Fruit fly (Drosophila melanogaster): Measurements from ENCODE around the gene Ptp61F.

Ptp61F gene

dm6 chr3L:1401364-1401978 is 73.6 kb downstream of the Ptp61F start (continued):
- TF ChIP-seq Dad (GFP tag; optimal IDR thresholded peaks at IDR 0.05): no peak
- no peak for TF ChIP-seq dan (GFP tag; IDR thresholded peaks at IDR 0.05)
- TF ChIP-seq grn (GFP tag; optimal IDR thresholded peaks at IDR 0.05): no peak
- no peak for TF ChIP-seq CG31388 (GFP tag; optimal IDR thresholded peaks at IDR 0.05)
- no peak for TF ChIP-seq vnd (GFP tag; IDR thresholded peaks at IDR 0.05; ENCODE audit: partially characterized antibody)
- TF ChIP-seq danr (GFP tag; IDR thresholded peaks at IDR 0.05): no peak
- TF ChIP-seq Ssrp (tag; optimal IDR thresholded peaks at IDR 0.05): no peak
- TF ChIP-seq Awh (GFP tag; IDR thresholded peaks at IDR 0.05): no peak
- no peak for TF ChIP-seq pnt (GFP tag; optimal IDR thresholded peaks at IDR 0.05)
- no peak for TF ChIP-seq insv (GFP tag; optimal IDR thresholded peaks at IDR 0.05)
- TF ChIP-seq eyg (GFP tag; optimal IDR thresholded peaks at IDR 0.05): no peak
- no peak for TF ChIP-seq al (GFP tag; IDR thresholded peaks at IDR 0.05)
- no peak for TF ChIP-seq CG14014 (GFP tag; IDR thresholded peaks at IDR 0.05)
- TF ChIP-seq sima (GFP tag; optimal IDR thresholded peaks at IDR 0.05): no peak
- peak; percentile 60; the same call in 1 of the 2 replicates for TF ChIP-seq amos (GFP tag; IDR thresholded peaks at IDR 0.05; ENCODE audit: partially characterized antibody)
- no peak for TF ChIP-seq CG6813 (GFP tag; optimal IDR thresholded peaks at IDR 0.05)
- no peak for TF ChIP-seq CoRest (tag; optimal IDR thresholded peaks at IDR 0.05)
- TF ChIP-seq CG14860 (GFP tag; IDR thresholded peaks at IDR 0.05; ENCODE audit: partially characterized antibody): peak; percentile 56; the same call in 2 of the 3 replicates
- TF ChIP-seq CG15011 (GFP tag; optimal IDR thresholded peaks at IDR 0.05): no peak
- no peak for TF ChIP-seq Hr3 (GFP tag; optimal IDR thresholded peaks at IDR 0.05)
- no peak for TF ChIP-seq Ravus (GFP tag; IDR thresholded peaks at IDR 0.05)
- TF ChIP-seq Dll (GFP tag; IDR thresholded peaks at IDR 0.05; ENCODE audit: partially characterized antibody): peak; percentile 57; the same call in 3 of the 4 replicates
- no peak for TF ChIP-seq D19B (GFP tag; optimal IDR thresholded peaks at IDR 0.05)
- TF ChIP-seq pros (GFP tag; optimal IDR thresholded peaks at IDR 0.05): no peak
- TF ChIP-seq tio (GFP tag; optimal IDR thresholded peaks at IDR 0.05): no peak
- no peak for TF ChIP-seq trem (tag; optimal IDR thresholded peaks at IDR 0.05)
- TF ChIP-seq fd102C (GFP tag; optimal IDR thresholded peaks at IDR 0.05): no peak
- TF ChIP-seq CG10366 (GFP tag; IDR thresholded peaks at IDR 0.05): no peak
- 0 out of 2 replicates have a peak, but pooled peaks have one; percentile 22 for TF ChIP-seq CG2129 (GFP tag; IDR thresholded peaks at IDR 0.05; ENCODE audit: partially characterized antibody)
- no peak for TF ChIP-seq Ets97D (GFP tag; optimal IDR thresholded peaks at IDR 0.05)
- TF ChIP-seq CG2199 (GFP tag; IDR thresholded peaks at IDR 0.05): no peak
- TF ChIP-seq CG34224 (GFP tag; IDR thresholded peaks at IDR 0.05; ENCODE audit: partially characterized antibody): 0 out of 3 replicates have a peak, but pooled peaks have one; percentile 31
- no peak for TF ChIP-seq jing (GFP tag; optimal IDR thresholded peaks at IDR 0.05)
- TF ChIP-seq ro (GFP tag; IDR thresholded peaks at IDR 0.05): no peak
- TF ChIP-seq CG12942 (GFP tag; optimal IDR thresholded peaks at IDR 0.05): no peak
- TF ChIP-seq ato (GFP tag; IDR thresholded peaks at IDR 0.05; ENCODE audit: partially characterized antibody): peak; percentile 42
- 0 out of 2 replicates have a peak, but pooled peaks have one; percentile 58 for TF ChIP-seq sna (GFP tag; IDR thresholded peaks at IDR 0.05; ENCODE audit: partially characterized antibody)
- TF ChIP-seq MTF-1 (GFP tag; optimal IDR thresholded peaks at IDR 0.05; ENCODE audit: borderline replicate concordance): no peak
- TF ChIP-seq CG9932 (GFP tag; IDR thresholded peaks at IDR 0.05): no peak
- no peak for TF ChIP-seq CG3995 (GFP tag; optimal IDR thresholded peaks at IDR 0.05)
- no peak for TF ChIP-seq peb (GFP tag; IDR thresholded peaks at IDR 0.05)
- TF ChIP-seq fd96Cb (tag; optimal IDR thresholded peaks at IDR 0.05): no peak
- TF ChIP-seq bbx (GFP tag; IDR thresholded peaks at IDR 0.05; ENCODE audit: partially characterized antibody): peak; percentile 60; the same call in 1 of the 2 replicates
- TF ChIP-seq sisA (GFP tag; IDR thresholded peaks at IDR 0.05): no peak
- no peak for TF ChIP-seq CG10565 (GFP tag; optimal IDR thresholded peaks at IDR 0.05)
- no peak for TF ChIP-seq CG4730 (GFP tag; IDR thresholded peaks at IDR 0.05)
- TF ChIP-seq CG13624 (GFP tag; optimal IDR thresholded peaks at IDR 0.05): no peak
- no peak for TF ChIP-seq hbn (GFP tag; IDR thresholded peaks at IDR 0.05; ENCODE audit: partially characterized antibody)
- TF ChIP-seq CG6791 (GFP tag; IDR thresholded peaks at IDR 0.05; ENCODE audit: partially characterized antibody): peak; percentile 72; the same call in 2 of the 3 replicates

Measured in whole organism, embryonic.